Fruit fly (Drosophila melanogaster) whole organism, embryonic: ENCODE measurements around the gene Tom70.

Experiments
- Atf-2 ChIP-seq: fragments of 200-800 bp; sonication (Bioruptor generic); optimal IDR thresholded peaks from 2 replicates; lab custom pipeline; 2016; ENCODE audit warnings: missing biosample characterization, missing genetic modification characterization
- B-H1 ChIP-seq: fragments of 200-800 bp; sonication (Bioruptor generic); IDR thresholded peaks from 3 replicates; pipeline ENCODE4 v1.3.6; 2022; ENCODE audit warnings: missing biosample characterization, missing genetic modification characterization
- CG10209 ChIP-seq: fragments of 200-800 bp; sonication (Bioruptor generic); optimal IDR thresholded peaks from 3 replicates; lab custom pipeline; 2017; ENCODE audit warnings: missing biosample characterization, mild to moderate bottlenecking, missing genetic modification characterization, missing genetic modification reagents
- CG11085 ChIP-seq: fragments of 200-800 bp; sonication (Bioruptor generic); IDR thresholded peaks from 2 replicates; pipeline ENCODE4 v1.3.6; 2022; ENCODE audit warnings: missing biosample characterization, missing genetic modification characterization
- CG13424 ChIP-seq: fragments of 200-800 bp; sonication (Bioruptor generic); optimal IDR thresholded peaks from 2 replicates; lab custom pipeline; 2019; ENCODE audit warnings: missing biosample characterization, mild to moderate bottlenecking, missing genetic modification characterization, moderate library complexity
- CG14050 ChIP-seq: fragments of 200-800 bp; sonication (Bioruptor generic); IDR thresholded peaks from 3 replicates; pipeline ENCODE4 v1.3.6; 2022; ENCODE audit warnings: missing biosample characterization, missing genetic modification characterization
- CG14441 ChIP-seq: fragments of 200-800 bp; sonication (Bioruptor generic); IDR thresholded peaks from 2 replicates; pipeline ENCODE4 v1.3.6; 2022; ENCODE audit warnings: missing biosample characterization, missing genetic modification characterization
- CG15601 ChIP-seq: fragments of 200-800 bp; sonication (Bioruptor generic); optimal IDR thresholded peaks from 3 replicates; lab custom pipeline; 2019; ENCODE audit warnings: missing biosample characterization, mild to moderate bottlenecking, missing genetic modification characterization, moderate library complexity
- CG1603 ChIP-seq: fragments of 200-800 bp; sonication (Bioruptor generic); optimal IDR thresholded peaks from 2 replicates; lab custom pipeline; 2019; ENCODE audit warnings: missing biosample characterization, mild to moderate bottlenecking, missing genetic modification characterization, moderate library complexity
- CG18262 ChIP-seq: fragments of 200-800 bp; optimal IDR thresholded peaks from 3 replicates; lab custom pipeline; 2019; ENCODE audit warnings: missing biosample characterization, mild to moderate bottlenecking, missing genetic modification characterization, moderate library complexity
- CG31224 ChIP-seq: fragments of 200-800 bp; sonication (Bioruptor generic); IDR thresholded peaks from 2 replicates; pipeline ENCODE4 v1.3.6; 2022; ENCODE audit warnings: missing biosample characterization, missing genetic modification characterization
- CG32772 ChIP-seq: fragments of 200-800 bp; sonication (Bioruptor generic); IDR thresholded peaks from 2 replicates; pipeline ENCODE4 v1.3.6; 2022; ENCODE audit warnings: missing biosample characterization, missing genetic modification characterization
- CG3281 ChIP-seq: fragments of 200-800 bp; sonication (Bioruptor generic); optimal IDR thresholded peaks from 3 replicates; lab custom pipeline; 2017; ENCODE audit warnings: missing biosample characterization, mild to moderate bottlenecking, missing genetic modification characterization
- CG34224 ChIP-seq: fragments of 200-800 bp; sonication (Bioruptor generic); IDR thresholded peaks from 3 replicates; pipeline ENCODE4 v1.3.6; 2022; ENCODE audit warnings: missing biosample characterization, missing genetic modification characterization; ENCODE audit not compliant: partially characterized antibody
- CG3838 ChIP-seq: fragments of 200-800 bp; sonication (Bioruptor generic); optimal IDR thresholded peaks from 3 replicates; lab custom pipeline; 2016; ENCODE audit warnings: missing biosample characterization, missing genetic modification characterization
- CG42726 ChIP-seq: fragments of 200-800 bp; sonication (Bioruptor generic); IDR thresholded peaks from 2 replicates; pipeline ENCODE4 v1.3.6; 2022; ENCODE audit warnings: missing biosample characterization, missing genetic modification characterization; ENCODE audit not compliant: partially characterized antibody
- CG43689 ChIP-seq: fragments of 200-800 bp; sonication (Bioruptor generic); IDR thresholded peaks from 2 replicates; pipeline ENCODE4 v1.3.6; 2022; ENCODE audit warnings: missing biosample characterization, missing genetic modification characterization
- CG7786 ChIP-seq: fragments of 200-800 bp; sonication (Bioruptor generic); optimal IDR thresholded peaks from 2 replicates; lab custom pipeline; 2016; ENCODE audit warnings: missing biosample characterization, missing genetic modification characterization
- CG7928 ChIP-seq: fragments of 200-800 bp; sonication (Bioruptor generic); optimal IDR thresholded peaks from 2 replicates; lab custom pipeline; 2017; ENCODE audit warnings: missing biosample characterization, mild to moderate bottlenecking, missing genetic modification characterization
- CG8924 ChIP-seq: fragments of 200-800 bp; optimal IDR thresholded peaks from 3 replicates; lab custom pipeline; 2019; ENCODE audit warnings: missing biosample characterization, mild to moderate bottlenecking, missing genetic modification characterization, moderate library complexity
- CG9437 ChIP-seq: fragments of 200-800 bp; sonication (Bioruptor generic); optimal IDR thresholded peaks from 2 replicates; lab custom pipeline; 2018; ENCODE audit warnings: missing biosample characterization, mild to moderate bottlenecking, missing genetic modification characterization
- CTCF ChIP-seq: fragments of 200-800 bp; sonication (Bioruptor generic); optimal IDR thresholded peaks from 2 replicates; lab custom pipeline; 2017; ENCODE audit warnings: missing biosample characterization, mild to moderate bottlenecking, missing genetic modification characterization, moderate library complexity
- Dad ChIP-seq: fragments of 200-800 bp; sonication (Bioruptor generic); optimal IDR thresholded peaks from 3 replicates; lab custom pipeline; 2016; ENCODE audit warnings: missing biosample characterization, missing genetic modification characterization
- Deaf1 ChIP-seq: fragments of 200-800 bp; optimal IDR thresholded peaks from 3 replicates; lab custom pipeline; 2019; ENCODE audit warnings: missing biosample characterization, mild to moderate bottlenecking, missing genetic modification characterization, moderate library complexity
- Dek ChIP-seq: fragments of 200-800 bp; sonication (Bioruptor generic); optimal IDR thresholded peaks from 3 replicates; lab custom pipeline; 2019; ENCODE audit warnings: missing biosample characterization, mild to moderate bottlenecking, missing genetic modification characterization, moderate library complexity
- Ets65A ChIP-seq: fragments of 200-800 bp; sonication (Bioruptor generic); peaks from one replicate; lab custom pipeline; 2016; ENCODE audit warnings: missing biosample characterization, missing genetic modification characterization
- Hr78 ChIP-seq, 2 experiments: fragments of 200-800 bp in 1 of 2; fragments of >200 bp in 1 of 2; sonication (Bioruptor generic) in 1 of 2; optimal IDR thresholded peaks; 2 replicates each; lab custom pipeline; 2017 to 2019; ENCODE audit warnings: missing biosample characterization in 2 of 2, missing genetic modification characterization in 2 of 2, mild to moderate bottlenecking in 1 of 2, moderate library complexity in 1 of 2
- Lpt ChIP-seq: fragments of >200 bp; optimal IDR thresholded peaks from 2 replicates; lab custom pipeline; 2018; ENCODE audit warnings: missing biosample characterization, missing genetic modification characterization
- NfI ChIP-seq: fragments of 200-800 bp; sonication (Bioruptor generic); optimal IDR thresholded peaks from 3 replicates; lab custom pipeline; 2018; ENCODE audit warnings: missing biosample characterization, mild to moderate bottlenecking, missing genetic modification characterization, moderate library complexity
- Rfx ChIP-seq: fragments of 200-800 bp; sonication (Bioruptor generic); IDR thresholded peaks from 2 replicates; pipeline ENCODE4 v1.3.6; 2022; ENCODE audit warnings: missing biosample characterization, missing genetic modification characterization
- Vsx1 ChIP-seq: fragments of 200-800 bp; sonication (Bioruptor generic); optimal IDR thresholded peaks from 2 replicates; lab custom pipeline; 2017; ENCODE audit warnings: missing biosample characterization, mild to moderate bottlenecking, missing genetic modification characterization, missing genetic modification reagents
- Xbp1 ChIP-seq: fragments of 200-800 bp; sonication (Bioruptor generic); optimal IDR thresholded peaks from 3 replicates; lab custom pipeline; 2016; ENCODE audit warnings: missing biosample characterization, mild to moderate bottlenecking, missing genetic modification characterization
- ase ChIP-seq: fragments of 200-800 bp; sonication (Bioruptor generic); IDR thresholded peaks from 3 replicates; pipeline ENCODE4 v1.3.6; 2022; ENCODE audit warnings: missing biosample characterization, missing genetic modification characterization
- az2 ChIP-seq: fragments of 200-800 bp; sonication (Bioruptor generic); optimal IDR thresholded peaks from 3 replicates; lab custom pipeline; 2016; ENCODE audit warnings: missing biosample characterization, missing genetic modification characterization
- danr ChIP-seq: fragments of 200-800 bp; sonication (Bioruptor generic); IDR thresholded peaks from 2 replicates; pipeline ENCODE4 v1.3.6; 2022; ENCODE audit warnings: missing biosample characterization, missing genetic modification characterization
- emc ChIP-seq: fragments of 200-800 bp; sonication (Bioruptor generic); optimal IDR thresholded peaks from 2 replicates; lab custom pipeline; 2016; ENCODE audit warnings: missing biosample characterization, missing genetic modification characterization
- gcm ChIP-seq: fragments of 200-800 bp; sonication (Bioruptor generic); optimal IDR thresholded peaks from 2 replicates; lab custom pipeline; 2019; ENCODE audit warnings: missing biosample characterization, mild to moderate bottlenecking, missing genetic modification characterization, moderate library complexity
- gsb-n ChIP-seq: fragments of 200-800 bp; sonication (Bioruptor generic); optimal IDR thresholded peaks from 3 replicates; lab custom pipeline; 2018; ENCODE audit warnings: missing biosample characterization, mild to moderate bottlenecking, missing genetic modification characterization
- ind ChIP-seq: fragments of 200-800 bp; sonication (Bioruptor generic); optimal IDR thresholded peaks from 3 replicates; lab custom pipeline; 2016; ENCODE audit warnings: missing biosample characterization, missing genetic modification characterization
- klu ChIP-seq: fragments of 200-800 bp; sonication (Bioruptor generic); IDR thresholded peaks from 2 replicates; pipeline ENCODE4 v1.3.6; 2022; ENCODE audit warnings: missing biosample characterization, missing genetic modification characterization
- nerfin-2 ChIP-seq: fragments of 200-800 bp; sonication (Bioruptor generic); IDR thresholded peaks from 2 replicates; pipeline ENCODE4 v1.3.6; 2022; ENCODE audit warnings: missing biosample characterization, missing genetic modification characterization; ENCODE audit not compliant: partially characterized antibody
- nmo ChIP-seq: fragments of 200-800 bp; sonication (Bioruptor generic); optimal IDR thresholded peaks from 2 replicates; lab custom pipeline; 2018; ENCODE audit warnings: missing biosample characterization, mild to moderate bottlenecking, missing genetic modification characterization, moderate library complexity
- onecut ChIP-seq: fragments of 200-800 bp; sonication (Bioruptor generic); IDR thresholded peaks from 2 replicates; pipeline ENCODE4 v1.3.6; 2022; ENCODE audit warnings: missing biosample characterization, missing genetic modification characterization
- pfk ChIP-seq: fragments of 200-800 bp; sonication (Bioruptor generic); optimal IDR thresholded peaks from 2 replicates; lab custom pipeline; 2018; ENCODE audit warnings: missing biosample characterization, mild to moderate bottlenecking, missing genetic modification characterization, moderate library complexity
- psq ChIP-seq: fragments of 200-800 bp; sonication (Bioruptor generic); optimal IDR thresholded peaks from 2 replicates; lab custom pipeline; 2017; ENCODE audit warnings: missing biosample characterization, missing genetic modification characterization
- run ChIP-seq: fragments of 200-800 bp; sonication (Bioruptor generic); optimal IDR thresholded peaks from 3 replicates; lab custom pipeline; 2018; ENCODE audit warnings: missing biosample characterization, mild to moderate bottlenecking, missing genetic modification characterization
- sens-2 ChIP-seq: fragments of 200-800 bp; sonication (Bioruptor generic); IDR thresholded peaks from 2 replicates; pipeline ENCODE4 v1.3.6; 2022; ENCODE audit warnings: missing biosample characterization, missing genetic modification characterization
- sim ChIP-seq: fragments of 200-800 bp; sonication (Bioruptor generic); IDR thresholded peaks from 2 replicates; pipeline ENCODE4 v1.3.6; 2022; ENCODE audit warnings: missing biosample characterization, missing genetic modification characterization
- sisA ChIP-seq: fragments of 200-800 bp; sonication (Bioruptor generic); IDR thresholded peaks from 2 replicates; pipeline ENCODE4 v1.3.6; 2022; ENCODE audit warnings: missing biosample characterization, missing genetic modification characterization
- sug ChIP-seq: fragments of 200-800 bp; optimal IDR thresholded peaks from 2 replicates; lab custom pipeline; 2019; ENCODE audit warnings: missing biosample characterization, mild to moderate bottlenecking, missing genetic modification characterization, moderate library complexity
- tna ChIP-seq: fragments of 200-800 bp; sonication (Bioruptor generic); IDR thresholded peaks from 2 replicates; pipeline ENCODE4 v1.3.6; 2022; ENCODE audit warnings: missing biosample characterization, missing genetic modification characterization; ENCODE audit not compliant: partially characterized antibody
- yki ChIP-seq: fragments of >200 bp; optimal IDR thresholded peaks from 3 replicates; lab custom pipeline; 2018
- zf30C ChIP-seq: fragments of 200-800 bp; sonication (Bioruptor generic); optimal IDR thresholded peaks from 3 replicates; lab custom pipeline; 2018; ENCODE audit warnings: missing biosample characterization, mild to moderate bottlenecking, missing genetic modification characterization

Tom70 gene

dm6 chr2L:12040510-12040909, 2.2 kb upstream of the Tom70 start, which contains the start of gene CG6766:
TSS of gene CG6766 (minus strand) at chr2L:12040689.
- TF ChIP-seq CG10209 = no peak
- no peak for TF ChIP-seq CG31224
- no peak for TF ChIP-seq ind (GFP tag; lab: Kevin White, UChicago)
- TF ChIP-seq CG7928 (GFP tag; lab: Kevin White, UChicago) = no peak
- TF ChIP-seq CG7786 (GFP tag; lab: Kevin White, UChicago) = no peak
- TF ChIP-seq CG11085 (GFP tag; lab: Robert Waterston, UW) = no peak
- TF ChIP-seq CG34224 (GFP tag; lab: Robert Waterston, UW) = no peak
- TF ChIP-seq psq (GFP tag; lab: Kevin White, UChicago) = no peak
- no peak for TF ChIP-seq run (tag; lab: Kevin White, UChicago)
- no peak for TF ChIP-seq Lpt (GFP tag; lab: Kevin White, UChicago)
- TF ChIP-seq klu (GFP tag; lab: Robert Waterston, UW) = no peak
- TF ChIP-seq CG42726 (GFP tag; lab: Robert Waterston, UW) = no peak
- TF ChIP-seq CG9437 (GFP tag; lab: Kevin White, UChicago) = no peak
- TF ChIP-seq CG3281 = no peak
- TF ChIP-seq zf30C (GFP tag; lab: Kevin White, UChicago) = no peak
- no peak for TF ChIP-seq CTCF (GFP tag; lab: Kevin White, UChicago)
- no peak for TF ChIP-seq CG13424 (tag; lab: Kevin White, UChicago)
- TF ChIP-seq sug (tag; lab: Kevin White, UChicago) = peak; percentile 19
- TF ChIP-seq danr (GFP tag; lab: Robert Waterston, UW) = no peak
- no peak for TF ChIP-seq Atf-2 (GFP tag; lab: Kevin White, UChicago)
- no peak for TF ChIP-seq Vsx1 (GFP tag; lab: Kevin White, UChicago)
- TF ChIP-seq CG14441 (GFP tag; lab: Robert Waterston, UW) = no peak
- no peak for TF ChIP-seq pfk (GFP tag; lab: Kevin White, UChicago)
- TF ChIP-seq ase = no peak
- no peak for TF ChIP-seq Dad (GFP tag; lab: Kevin White, UChicago)
- TF ChIP-seq NfI = no peak
- no peak for TF ChIP-seq CG32772
- no peak for TF ChIP-seq nerfin-2 (GFP tag; lab: Robert Waterston, UW)
- no peak for TF ChIP-seq tna (GFP tag; lab: Robert Waterston, UW)
- TF ChIP-seq CG14050 (GFP tag; lab: Robert Waterston, UW) = no peak
- TF ChIP-seq gcm (GFP tag; lab: Kevin White, UChicago) = no peak
- TF ChIP-seq emc (GFP tag; lab: Kevin White, UChicago) = no peak
- no peak for TF ChIP-seq Hr78 (GFP tag; optimal IDR thresholded peaks at IDR 0.05; lab: Kevin White, UChicago)
- no peak for TF ChIP-seq az2 (GFP tag; lab: Kevin White, UChicago)
- no peak for TF ChIP-seq onecut
- peak; percentile 72 for TF ChIP-seq Xbp1 (GFP tag; lab: Kevin White, UChicago)
- no peak; the same call in 1 of the 2 replicates for TF ChIP-seq Rfx (GFP tag; lab: Robert Waterston, UW)
- no peak for TF ChIP-seq sisA (GFP tag; lab: Robert Waterston, UW)
- TF ChIP-seq yki (lab: Kevin White, UChicago) = no peak
- TF ChIP-seq CG8924 = no peak
- no peak for TF ChIP-seq sens-2 (GFP tag; lab: Robert Waterston, UW)
- no peak for TF ChIP-seq Deaf1 (tag; lab: Kevin White, UChicago)
- no peak for TF ChIP-seq CG18262 (tag; lab: Kevin White, UChicago)
- no peak for TF ChIP-seq CG15601 (tag; lab: Kevin White, UChicago)
- TF ChIP-seq CG1603 (tag; lab: Kevin White, UChicago) = no peak
- TF ChIP-seq sim (GFP tag; lab: Robert Waterston, UW) = no peak
- no peak for TF ChIP-seq B-H1 (GFP tag; lab: Robert Waterston, UW)
- no peak for TF ChIP-seq Dek (tag; lab: Kevin White, UChicago)
- TF ChIP-seq nmo (GFP tag; lab: Kevin White, UChicago) = peak; percentile 52
- no peak for TF ChIP-seq CG43689 (GFP tag; lab: Robert Waterston, UW)
- no peak for TF ChIP-seq CG3838 (GFP tag; lab: Kevin White, UChicago)
- TF ChIP-seq Ets65A (GFP tag; lab: Kevin White, UChicago) = no peak
- no peak for TF ChIP-seq gsb-n (tag; lab: Kevin White, UChicago)
